Worm (Caenorhabditis elegans): ENCODE measurements around the gene C43G2.3.

C43G2.3 gene

DNA sequence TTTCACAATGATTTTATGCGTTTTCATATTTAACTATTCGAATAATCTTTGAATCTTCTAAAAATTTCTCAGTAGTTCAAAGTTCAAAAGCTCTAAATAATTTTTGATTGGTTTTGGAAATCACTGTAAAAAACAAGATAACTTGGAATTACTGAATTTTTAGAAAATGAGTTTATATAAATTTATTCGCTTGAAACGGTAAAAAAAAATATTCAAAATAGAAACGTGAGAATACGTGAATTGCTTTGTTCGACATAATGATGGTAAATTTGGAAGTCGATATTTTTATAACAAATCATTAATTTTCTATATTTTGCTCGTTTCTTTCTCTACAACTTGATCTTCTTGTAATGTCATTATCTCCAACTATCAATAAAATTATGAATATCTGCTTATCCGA, 45.4 kb downstream of the C43G2.3 start, which contains the start of gene C01B10.44:
C01B10.44 (plus strand) TSS at position 301 of the 400 bp plus-strand sequence.
- no peak for TF ChIP-seq ceh-16 (tag; optimal IDR thresholded peaks at IDR 0.05)
- no peak for TF ChIP-seq R02D3.7 (tag; optimal IDR thresholded peaks at IDR 0.05)
- no peak for TF ChIP-seq elt-1 (tag; optimal IDR thresholded peaks at IDR 0.05)
- TF ChIP-seq ama-1 (optimal IDR thresholded peaks at IDR 0.05) = no peak
- TF ChIP-seq lin-39 (tag; optimal IDR thresholded peaks at IDR 0.05) = no peak
- TF ChIP-seq sem-4 (tag; optimal IDR thresholded peaks at IDR 0.05) = no peak
- TF ChIP-seq lsy-2 (tag; optimal IDR thresholded peaks at IDR 0.05) = no peak
- no peak for TF ChIP-seq zag-1 (tag; optimal IDR thresholded peaks at IDR 0.05)

DNA sequence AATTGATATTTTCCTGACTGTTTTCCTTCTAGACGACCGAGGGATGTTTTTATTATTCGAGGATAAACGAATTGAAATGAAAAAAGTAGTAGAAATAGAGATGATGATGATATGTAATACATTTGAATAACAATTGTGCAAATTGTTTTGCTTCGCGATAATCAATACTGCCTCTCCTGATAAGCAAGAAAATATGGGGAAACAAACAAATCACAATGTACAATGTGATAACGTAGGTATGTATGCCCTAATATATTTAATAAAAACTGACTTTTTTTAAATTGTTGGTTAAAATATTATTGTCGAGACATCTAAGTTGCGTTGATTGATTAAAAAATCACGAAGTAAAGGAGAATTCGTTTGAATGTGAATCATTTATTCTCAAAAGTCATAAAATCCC, 49.8 kb downstream of the C43G2.3 start, which contains the start of gene cest-5.2:
cest-5.2 (minus strand) TSS at position 128 of the 400 bp plus-strand sequence.
- TF ChIP-seq R02D3.7 (tag; optimal IDR thresholded peaks at IDR 0.05) (no peak), fos-1 (tag; optimal IDR thresholded peaks at IDR 0.05) (peak; percentile 25)
